Worm (Caenorhabditis elegans) whole organism, L4 larva: ENCODE measurements around the gene T22F3.11.

Source experiments
- ama-1 ChIP-seq: fragments of 150-350 bp; optimal IDR thresholded peaks from 2 replicates; lab custom pipeline; 2014; ENCODE audit warnings: inconsistent platforms, mixed read lengths
- nhr-28 ChIP-seq: fragments of 150-350 bp; optimal IDR thresholded peaks from 2 replicates; lab custom pipeline; 2014; ENCODE audit warnings: missing biosample characterization, missing genetic modification characterization
- snpc-4 ChIP-seq: fragments of 150-350 bp; optimal IDR thresholded peaks from 2 replicates; lab custom pipeline; 2014; ENCODE audit warnings: missing biosample characterization, missing genetic modification characterization

- TF ChIP-seq nhr-28 (tag; lab: Kevin White, UChicago) (no peak), ama-1 (lab: Kevin White, UChicago) (no peak), snpc-4 (tag; lab: Kevin White, UChicago) (no peak)
Observed at ce11 chrV:3575759-3576158, 38.6 kb downstream of the T22F3.11 start, which contains the start of gene grl-27.
